Fruit fly (Drosophila melanogaster) whole organism, embryonic: ENCODE results near the gene FucTD.

ENCODE experiments used
- Bdp1 ChIP-seq: fragments of 200-800 bp; sonication (Bioruptor generic); optimal IDR thresholded peaks from 3 replicates; lab custom pipeline; 2016; ENCODE audit warnings: missing biosample characterization, missing genetic modification characterization
- BtbVII ChIP-seq: fragments of 200-800 bp; sonication (Bioruptor generic); optimal IDR thresholded peaks from 3 replicates; lab custom pipeline; 2017; ENCODE audit warnings: missing biosample characterization, mild to moderate bottlenecking, missing genetic modification characterization
- CG10147 ChIP-seq: fragments of 200-800 bp; sonication (Bioruptor generic); optimal IDR thresholded peaks from 2 replicates; lab custom pipeline; 2019; ENCODE audit warnings: missing biosample characterization, mild to moderate bottlenecking, missing genetic modification characterization, moderate library complexity
- CG12942 ChIP-seq: fragments of 200-800 bp; sonication (Bioruptor generic); optimal IDR thresholded peaks from 3 replicates; lab custom pipeline; 2016; ENCODE audit warnings: missing biosample characterization, missing genetic modification characterization
- CG14014 ChIP-seq: fragments of 200-800 bp; sonication (Bioruptor generic); IDR thresholded peaks from 2 replicates; pipeline ENCODE4 v1.3.6; 2022; ENCODE audit warnings: missing biosample characterization, missing genetic modification characterization
- CG15514 ChIP-seq: fragments of 200-800 bp; sonication (Bioruptor generic); optimal IDR thresholded peaks from 3 replicates; lab custom pipeline; 2017; ENCODE audit warnings: missing biosample characterization, missing genetic modification characterization, mild to moderate bottlenecking, moderate library complexity, missing genetic modification reagents
- CG18764 ChIP-seq: fragments of 200-800 bp; sonication (Bioruptor generic); optimal IDR thresholded peaks from 3 replicates; lab custom pipeline; 2016; ENCODE audit warnings: missing biosample characterization, missing genetic modification characterization
- CG2712 ChIP-seq: fragments of 200-800 bp; optimal IDR thresholded peaks from 3 replicates; lab custom pipeline; 2019; ENCODE audit warnings: missing biosample characterization, mild to moderate bottlenecking, missing genetic modification characterization, moderate library complexity
- CG2875 ChIP-seq: fragments of 200-800 bp; sonication (Bioruptor generic); optimal IDR thresholded peaks from 2 replicates; lab custom pipeline; 2017; ENCODE audit warnings: missing biosample characterization, mild to moderate bottlenecking, missing genetic modification characterization, missing genetic modification reagents
- CG34376 ChIP-seq: fragments of 200-800 bp; sonication (Bioruptor generic); optimal IDR thresholded peaks from 2 replicates; lab custom pipeline; 2018; ENCODE audit warnings: missing biosample characterization, mild to moderate bottlenecking, missing genetic modification characterization
- CG4328 ChIP-seq: fragments of 200-800 bp; sonication (Bioruptor generic); optimal IDR thresholded peaks from 3 replicates; lab custom pipeline; 2017; ENCODE audit warnings: missing biosample characterization, missing genetic modification reagents, missing genetic modification characterization
- CG4360 ChIP-seq: fragments of 200-800 bp; sonication (Bioruptor generic); IDR thresholded peaks from 2 replicates; pipeline ENCODE4 v1.3.6; 2022; ENCODE audit warnings: missing biosample characterization, missing genetic modification characterization
- CG5953 ChIP-seq: fragments of 200-800 bp; sonication (Bioruptor generic); IDR thresholded peaks from 2 replicates; pipeline ENCODE4 v1.3.6; 2022; ENCODE audit warnings: missing biosample characterization, missing genetic modification characterization
- D ChIP-seq, 2 experiments: fragments of 200-800 bp in 1 of 2; fragments of >200 bp in 1 of 2; sonication (Bioruptor generic) in 1 of 2; optimal IDR thresholded peaks; 2 replicates in 1 of 2; 3 replicates in 1 of 2; lab custom pipeline; 2017; ENCODE audit warnings: mild to moderate bottlenecking in 1 of 2, missing biosample characterization in 1 of 2, missing genetic modification characterization in 1 of 2, missing genetic modification reagents in 1 of 2
- D19B ChIP-seq: fragments of 200-800 bp; sonication (Bioruptor generic); optimal IDR thresholded peaks from 2 replicates; lab custom pipeline; 2017; ENCODE audit warnings: missing biosample characterization, mild to moderate bottlenecking, missing genetic modification characterization
- Ets97D ChIP-seq: fragments of 200-800 bp; sonication (Bioruptor generic); optimal IDR thresholded peaks from 3 replicates; lab custom pipeline; 2016; ENCODE audit warnings: missing biosample characterization, missing genetic modification characterization
- HHEX ChIP-seq: fragments of 200-800 bp; sonication (Bioruptor generic); optimal IDR thresholded peaks from 3 replicates; lab custom pipeline; 2017; ENCODE audit warnings: missing biosample characterization, mild to moderate bottlenecking, missing genetic modification characterization, missing genetic modification reagents
- HLH3B ChIP-seq: fragments of 200-800 bp; sonication (Bioruptor generic); IDR thresholded peaks from 2 replicates; pipeline ENCODE4 v1.3.6; 2022; ENCODE audit warnings: missing biosample characterization, missing genetic modification characterization
- Hand ChIP-seq: fragments of 200-800 bp; sonication (Bioruptor generic); optimal IDR thresholded peaks from 2 replicates; lab custom pipeline; 2017; ENCODE audit warnings: mild to moderate bottlenecking, missing biosample characterization, missing genetic modification reagents, missing genetic modification characterization
- Med ChIP-seq: fragments of 200-800 bp; sonication (Bioruptor generic); peaks from one replicate; lab custom pipeline; 2016; ENCODE audit warnings: missing biosample characterization, missing genetic modification characterization, mild to moderate bottlenecking, inconsistent platforms, moderate library complexity
- Nf-YA ChIP-seq: fragments of 200-800 bp; sonication (Bioruptor generic); IDR thresholded peaks from 2 replicates; pipeline ENCODE4 v1.3.6; 2022; ENCODE audit warnings: missing biosample characterization, missing genetic modification characterization
- Pdp1 ChIP-seq, 2 experiments: fragments of 200-800 bp; sonication (Bioruptor generic); optimal IDR thresholded peaks; 3 replicates each; lab custom pipeline; 2016; ENCODE audit warnings: missing biosample characterization in 2 of 2, missing genetic modification characterization in 2 of 2, mild to moderate bottlenecking in 1 of 2, moderate library complexity in 1 of 2
- Sox100B ChIP-seq: fragments of 200-800 bp; sonication (Bioruptor generic); optimal IDR thresholded peaks from 3 replicates; lab custom pipeline; 2018; ENCODE audit warnings: missing biosample characterization, mild to moderate bottlenecking, missing genetic modification characterization
- abd-A ChIP-seq: fragments of 200-800 bp; sonication (Bioruptor generic); optimal IDR thresholded peaks from 3 replicates; lab custom pipeline; 2019; ENCODE audit warnings: missing biosample characterization, mild to moderate bottlenecking, missing genetic modification characterization, moderate library complexity
- aop ChIP-seq: fragments of 200-800 bp; sonication (Bioruptor generic); IDR thresholded peaks from 2 replicates; pipeline ENCODE4 v1.3.6; 2022; ENCODE audit warnings: missing biosample characterization, missing genetic modification characterization
- crol ChIP-seq: fragments of 200-800 bp; sonication (Bioruptor generic); IDR thresholded peaks from 2 replicates; pipeline ENCODE4 v1.3.6; 2022; ENCODE audit warnings: missing biosample characterization, missing genetic modification characterization
- da ChIP-seq: fragments of 200-800 bp; sonication (Bioruptor generic); optimal IDR thresholded peaks from 2 replicates; lab custom pipeline; 2016; ENCODE audit warnings: missing biosample characterization, missing genetic modification characterization
- ems ChIP-seq: fragments of 200-800 bp; sonication (Bioruptor generic); optimal IDR thresholded peaks from 3 replicates; lab custom pipeline; 2016; ENCODE audit warnings: missing biosample characterization, missing genetic modification characterization
- fu2 ChIP-seq: fragments of 200-800 bp; sonication (Bioruptor generic); optimal IDR thresholded peaks from 2 replicates; lab custom pipeline; 2016; ENCODE audit warnings: missing biosample characterization, missing genetic modification characterization
- gcm2 ChIP-seq: fragments of 200-800 bp; sonication (Bioruptor generic); optimal IDR thresholded peaks from 2 replicates; lab custom pipeline; 2016; ENCODE audit warnings: missing biosample characterization, missing genetic modification characterization
- gsb-n ChIP-seq: fragments of 200-800 bp; sonication (Bioruptor generic); optimal IDR thresholded peaks from 3 replicates; lab custom pipeline; 2018; ENCODE audit warnings: missing biosample characterization, mild to moderate bottlenecking, missing genetic modification characterization
- insv ChIP-seq, 2 experiments: fragments of 200-800 bp; sonication (Bioruptor generic); optimal IDR thresholded peaks; 3 replicates each; lab custom pipeline; 2016 to 2018; ENCODE audit warnings: missing biosample characterization in 2 of 2, missing genetic modification characterization in 2 of 2
- lbe ChIP-seq: fragments of 200-800 bp; sonication (Bioruptor generic); optimal IDR thresholded peaks from 2 replicates; lab custom pipeline; 2016; ENCODE audit warnings: missing biosample characterization, mild to moderate bottlenecking, missing genetic modification characterization
- nom ChIP-seq: fragments of 200-800 bp; sonication (Bioruptor generic); optimal IDR thresholded peaks from 2 replicates; lab custom pipeline; 2017; ENCODE audit warnings: missing biosample characterization, missing genetic modification characterization, mild to moderate bottlenecking, moderate library complexity, missing genetic modification reagents
- oc ChIP-seq: fragments of 200-800 bp; sonication (Bioruptor generic); optimal IDR thresholded peaks from 2 replicates; lab custom pipeline; 2018; ENCODE audit warnings: missing biosample characterization, mild to moderate bottlenecking, missing genetic modification characterization, moderate library complexity
- sd ChIP-seq: fragments of 200-800 bp; sonication (Bioruptor generic); optimal IDR thresholded peaks from 3 replicates; lab custom pipeline; 2018; ENCODE audit warnings: missing biosample characterization, mild to moderate bottlenecking, missing genetic modification characterization, moderate library complexity
- sens-2 ChIP-seq: fragments of 200-800 bp; sonication (Bioruptor generic); IDR thresholded peaks from 2 replicates; pipeline ENCODE4 v1.3.6; 2022; ENCODE audit warnings: missing biosample characterization, missing genetic modification characterization
- shn ChIP-seq: fragments of 200-800 bp; sonication (Bioruptor generic); optimal IDR thresholded peaks from 3 replicates; lab custom pipeline; 2016; ENCODE audit warnings: missing biosample characterization, missing genetic modification characterization
- slbo ChIP-seq: fragments of 200-800 bp; sonication (Bioruptor generic); IDR thresholded peaks from 2 replicates; pipeline ENCODE4 v1.3.6; 2022; ENCODE audit warnings: missing biosample characterization, missing genetic modification characterization
- tio ChIP-seq: fragments of 200-800 bp; sonication (Bioruptor generic); optimal IDR thresholded peaks from 2 replicates; lab custom pipeline; 2017; ENCODE audit warnings: missing biosample characterization, missing genetic modification characterization, inconsistent platforms
- wdn ChIP-seq: fragments of 200-800 bp; sonication (Bioruptor generic); IDR thresholded peaks from 2 replicates; pipeline ENCODE4 v1.3.6; 2022; ENCODE audit warnings: missing biosample characterization, missing genetic modification characterization

Gene FucTD

DNA sequence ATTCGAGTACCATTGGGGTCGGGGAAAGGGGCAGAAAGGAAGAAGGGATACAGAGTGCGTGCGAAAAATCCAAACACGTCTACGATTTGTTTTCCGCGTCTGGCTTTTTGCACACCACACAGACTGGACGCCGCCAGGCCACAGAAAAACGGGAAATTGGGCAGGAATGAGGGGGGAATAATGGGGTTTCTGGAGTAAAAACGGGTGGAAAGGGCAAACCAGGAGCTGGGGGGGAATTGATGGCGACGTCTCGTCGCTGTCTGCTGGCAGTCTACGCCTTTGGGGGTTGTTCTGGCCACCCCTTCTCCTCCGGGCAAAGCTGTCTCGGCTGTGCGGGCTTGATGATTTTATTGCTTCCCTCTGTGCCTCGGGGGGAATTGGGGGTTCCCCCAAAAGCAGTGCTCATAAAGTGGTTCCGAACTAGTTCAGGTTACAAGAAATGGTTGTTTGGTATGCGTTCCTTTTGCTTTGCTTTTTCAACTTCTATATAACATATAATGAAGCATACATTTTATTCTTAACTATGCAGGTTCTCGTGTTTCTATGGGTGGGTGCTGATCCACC is 30.3 kb upstream of the FucTD start (continued):
- no peak for TF ChIP-seq CG12942 (GFP tag; lab: Kevin White, UChicago)
- TF ChIP-seq tio (GFP tag; lab: Kevin White, UChicago): no peak
- TF ChIP-seq CG4360 (GFP tag; lab: Robert Waterston, UW): no peak
- TF ChIP-seq Nf-YA (GFP tag; lab: Robert Waterston, UW): no peak
- TF ChIP-seq Hand (GFP tag; lab: Kevin White, UChicago): no peak
- TF ChIP-seq Sox100B (GFP tag; lab: Kevin White, UChicago): no peak
- peak; percentile 94 for TF ChIP-seq abd-A
- TF ChIP-seq shn (GFP tag; lab: Kevin White, UChicago): peak; percentile 18
- peak; percentile 94 for TF ChIP-seq Med (GFP tag; lab: Kevin White, UChicago)
- peak; percentile 56; the same call in 1 of the 2 replicates for TF ChIP-seq crol (GFP tag; lab: Robert Waterston, UW)
- no peak for TF ChIP-seq wdn (GFP tag; lab: Robert Waterston, UW)
- no peak for TF ChIP-seq aop (GFP tag; lab: Robert Waterston, UW)
- no peak for TF ChIP-seq Ets97D
- no peak for TF ChIP-seq CG10147
- TF ChIP-seq ems (GFP tag; lab: Kevin White, UChicago): no peak
- no peak for TF ChIP-seq CG14014 (GFP tag; lab: Robert Waterston, UW)
- no peak for TF ChIP-seq D19B (GFP tag; lab: Kevin White, UChicago)
- no peak for TF ChIP-seq D (optimal IDR thresholded peaks at IDR 0.05; lab: Kevin White, UChicago)
- no peak for TF ChIP-seq D (GFP tag; optimal IDR thresholded peaks at IDR 0.05; lab: Kevin White, UChicago)

DNA sequence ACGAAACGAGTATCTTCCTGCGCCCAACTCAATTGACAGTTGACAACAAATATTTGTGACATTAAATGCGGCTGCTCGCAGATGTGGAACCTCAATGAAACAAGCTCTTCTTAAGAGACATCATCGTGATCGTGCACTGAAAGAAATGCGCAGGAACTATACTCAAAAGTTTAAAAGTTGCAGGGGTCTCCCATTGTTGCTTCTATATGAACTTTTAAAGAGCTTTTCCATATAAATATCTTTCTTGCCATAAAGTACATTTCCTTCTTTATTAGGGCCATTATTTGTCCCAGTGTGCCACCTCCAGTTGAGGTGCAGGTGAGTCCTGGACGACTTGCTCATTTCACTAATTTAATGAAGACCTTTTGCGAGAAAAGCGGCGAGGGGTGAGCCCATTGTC is 27.9 kb upstream of the FucTD start:
- TF ChIP-seq CG2712 (no peak), lbe (GFP tag; lab: Kevin White, UChicago) (peak; percentile 46), Bdp1 (GFP tag; lab: Kevin White, UChicago) (no peak), Pdp1 (GFP tag; optimal IDR thresholded peaks at IDR 0.05; lab: Kevin White, UChicago) (no peak)

DNA sequence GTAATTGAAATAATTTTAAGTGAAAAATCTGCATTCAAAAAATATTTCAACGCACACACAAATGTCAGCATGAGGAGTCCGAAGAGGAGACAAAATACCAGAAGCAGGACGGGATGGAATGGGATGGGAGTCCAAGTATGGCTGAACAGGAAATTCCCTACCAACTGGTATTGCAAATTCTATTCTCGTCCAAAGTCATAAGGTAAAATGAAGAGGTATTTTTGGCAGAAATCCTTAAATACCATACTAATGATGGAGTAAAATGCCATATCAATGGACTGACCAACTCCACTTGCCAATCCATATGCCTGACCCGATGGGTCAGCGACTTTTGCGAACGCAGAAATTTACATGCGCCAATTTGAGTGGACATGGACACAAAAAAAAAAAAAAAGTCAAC is 27.2 kb upstream of the FucTD start:
- TF ChIP-seq CG18764 (GFP tag; lab: Kevin White, UChicago) (no peak), CG15514 (GFP tag; lab: Kevin White, UChicago) (no peak)

DNA sequence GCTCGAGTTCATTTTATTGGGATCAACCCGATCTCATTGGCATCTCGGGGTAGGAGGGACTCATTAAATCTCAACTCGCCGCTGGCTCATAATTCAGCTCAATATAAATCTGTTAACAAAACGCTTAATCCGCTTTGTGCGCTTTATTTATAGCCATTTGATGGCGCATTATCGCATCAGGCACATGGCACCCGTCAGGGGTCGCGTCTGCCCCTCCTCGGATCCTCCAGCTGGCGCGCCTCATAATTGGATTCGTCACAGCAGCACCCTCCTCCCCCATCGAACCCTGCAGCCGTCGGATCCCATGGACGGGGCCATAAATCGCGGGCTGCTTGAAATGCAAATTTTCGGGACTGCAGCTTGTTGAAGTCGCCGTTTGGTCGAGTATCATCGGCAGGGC is 25.6 kb upstream of the FucTD start:
- TF ChIP-seq gsb-n (tag; lab: Kevin White, UChicago): peak; percentile 62
- TF ChIP-seq sens-2: no peak
- no peak for TF ChIP-seq nom
- TF ChIP-seq HLH3B (GFP tag; lab: Robert Waterston, UW): no peak
- TF ChIP-seq fu2 (GFP tag; lab: Kevin White, UChicago): no peak
- peak; percentile 26; the same call in 1 of the 2 replicates for TF ChIP-seq crol (GFP tag; lab: Robert Waterston, UW)
- TF ChIP-seq CG34376 (GFP tag; lab: Kevin White, UChicago): no peak
- no peak for TF ChIP-seq da (GFP tag; lab: Kevin White, UChicago)
- no peak for TF ChIP-seq CG4328
- TF ChIP-seq CG2875: no peak
- no peak for TF ChIP-seq CG5953
- TF ChIP-seq slbo (GFP tag; lab: Robert Waterston, UW): no peak
- no peak for TF ChIP-seq HHEX (GFP tag; lab: Kevin White, UChicago)
- peak; percentile 71 for TF ChIP-seq oc (tag; lab: Kevin White, UChicago)
- no peak for TF ChIP-seq aop (GFP tag; lab: Robert Waterston, UW)
- TF ChIP-seq BtbVII (GFP tag; lab: Kevin White, UChicago): no peak
- no peak for TF ChIP-seq gcm2 (GFP tag; lab: Kevin White, UChicago)
- no peak for TF ChIP-seq insv (GFP tag; optimal IDR thresholded peaks at IDR 0.05; lab: Kevin White, UChicago)
- TF ChIP-seq sd: no peak
